Worm (Caenorhabditis elegans) whole organism, L2 larva: ENCODE data around the gene tcer-1.

Experiments used
- ceh-82 ChIP-seq: fragments of 150-350 bp; optimal IDR thresholded peaks from 2 replicates; lab custom pipeline; 2014; ENCODE audit warnings: missing biosample characterization, missing genetic modification characterization
- mab-5 ChIP-seq: fragments of 150-350 bp; optimal IDR thresholded peaks from 2 replicates; lab custom pipeline; 2014; ENCODE audit warnings: missing biosample characterization, missing genetic modification characterization
- nhr-129 ChIP-seq: fragments of 150-350 bp; optimal IDR thresholded peaks from 2 replicates; lab custom pipeline; 2014; ENCODE audit warnings: missing biosample characterization, missing genetic modification characterization
- nhr-237 ChIP-seq: fragments of 150-350 bp; optimal IDR thresholded peaks from 2 replicates; lab custom pipeline; 2014; ENCODE audit warnings: missing biosample characterization, missing genetic modification characterization
- nhr-77 ChIP-seq: fragments of 150-350 bp; optimal IDR thresholded peaks from 2 replicates; lab custom pipeline; 2014; ENCODE audit warnings: missing biosample characterization, missing genetic modification characterization
- skn-1 ChIP-seq: sonication (generic microtip); optimal IDR thresholded peaks from 2 replicates; lab custom pipeline; 2017; ENCODE audit warnings: missing biosample characterization, missing genetic modification characterization
- unc-55 ChIP-seq: fragments of 150-350 bp; sonication (generic microtip); optimal IDR thresholded peaks from 3 replicates; lab custom pipeline; 2014; ENCODE audit warnings: missing biosample characterization, missing genetic modification reagents, missing genetic modification characterization
- unc-62 ChIP-seq: fragments of 150-350 bp; optimal IDR thresholded peaks from 2 replicates; lab custom pipeline; 2014; ENCODE audit warnings: missing biosample characterization, missing genetic modification reagents, missing genetic modification characterization
- ztf-4 ChIP-seq: fragments of 150-350 bp; optimal IDR thresholded peaks from 2 replicates; lab custom pipeline; 2014; ENCODE audit warnings: missing biosample characterization, missing genetic modification characterization

- TF ChIP-seq mab-5 (tag; lab: Kevin White, UChicago), result no peak
- peak; percentile 70 for TF ChIP-seq nhr-129
- no peak for TF ChIP-seq ceh-82 (tag; lab: Kevin White, UChicago)
- no peak for TF ChIP-seq nhr-237
- TF ChIP-seq nhr-77 (tag; lab: Kevin White, UChicago), result no peak
- TF ChIP-seq ztf-4 (tag; lab: Kevin White, UChicago), result peak; percentile 2
- peak; percentile 77 for TF ChIP-seq unc-55 (GFP tag; lab: Kevin White, UChicago)
- TF ChIP-seq skn-1 (tag; lab: Kevin White, UChicago), result no peak
- no peak for TF ChIP-seq unc-62 (GFP tag; lab: Kevin White, UChicago)
Measured at ce11 chrII:7072590-7073536, 23.0 kb upstream of the tcer-1 start.
